Worm (Caenorhabditis elegans): ENCODE measurements around the gene nhr-63.

ce11 chrV:16023051-16023450 is 20.7 kb downstream of the nhr-63 start, which contains the start of gene cwc-15:
- TF ChIP-seq rcor-1 (GFP tag; IDR thresholded peaks at IDR 0.05) (no peak), ztf-3 (GFP tag; optimal IDR thresholded peaks at IDR 0.05) (no peak), efl-1 (GFP tag; optimal IDR thresholded peaks at IDR 0.05) (no peak), snpc-4 (GFP tag; optimal IDR thresholded peaks at IDR 0.05) (no peak), snpc-4 (tag; optimal IDR thresholded peaks at IDR 0.05) (no peak), ztf-28 (GFP tag; IDR thresholded peaks at IDR 0.05) (no peak), nfya-2 (GFP tag; IDR thresholded peaks at IDR 0.05) (no peak), F49E8.2 (tag; optimal IDR thresholded peaks at IDR 0.05; ENCODE audit: insufficient read depth) (no peak), mes-4 (tag; optimal IDR thresholded peaks at IDR 0.05) (no peak), rec-8 (tag; optimal IDR thresholded peaks at IDR 0.05) (no peak), Y67H2A.10 (GFP tag; conservative IDR thresholded peaks at IDR 0.05) (no peak)
